Worm (Caenorhabditis elegans) whole organism, early embryonic: Measurements from ENCODE around the gene bath-44.

Source experiments
- B0310.2 ChIP-seq: sonication (generic microtip); optimal IDR thresholded peaks from 2 replicates; lab custom pipeline; 2016; ENCODE audit warnings: mild to moderate bottlenecking, missing genetic modification characterization, missing compliant biosample characterization
- ama-1 ChIP-seq: fragments of 150-350 bp; optimal IDR thresholded peaks from 2 replicates; lab custom pipeline; 2014
- ceh-13 ChIP-seq: fragments of 200-800 bp; sonication (Bioruptor generic); optimal IDR thresholded peaks from 2 replicates; lab custom pipeline; 2018; ENCODE audit warnings: mild to moderate bottlenecking, missing genetic modification characterization, missing compliant biosample characterization
- ceh-36 ChIP-seq: sonication (generic microtip); optimal IDR thresholded peaks from 2 replicates; lab custom pipeline; 2016; ENCODE audit warnings: missing genetic modification characterization, inconsistent platforms, missing compliant biosample characterization
- ets-7 ChIP-seq: sonication (generic microtip); optimal IDR thresholded peaks from 2 replicates; lab custom pipeline; 2016; ENCODE audit warnings: missing genotype, missing genetic modification characterization, missing compliant biosample characterization
- flt-1 ChIP-seq: fragments of 200-800 bp; sonication (Bioruptor generic); IDR thresholded peaks from 2 replicates; pipeline ENCODE4 v1.3.6; 2022; ENCODE audit warnings: missing genetic modification characterization, missing compliant biosample characterization
- hmbx-1 ChIP-seq: sonication (generic microtip); optimal IDR thresholded peaks from 2 replicates; lab custom pipeline; 2016; ENCODE audit warnings: mild to moderate bottlenecking, missing genetic modification characterization, missing compliant biosample characterization
- hnd-1 ChIP-seq: sonication (generic microtip); optimal IDR thresholded peaks from 2 replicates; lab custom pipeline; 2016; ENCODE audit warnings: missing genetic modification characterization, missing compliant biosample characterization
- pes-1 ChIP-seq: fragments of 200-800 bp; sonication (Bioruptor generic); IDR thresholded peaks from 2 replicates; pipeline ENCODE4 v1.3.6; 2022; ENCODE audit warnings: missing genetic modification reagents, missing genetic modification characterization, missing compliant biosample characterization
- scrt-1 ChIP-seq: fragments of 200-800 bp; sonication (Bioruptor generic); IDR thresholded peaks from 2 replicates; pipeline ENCODE4 v1.3.6; 2022; ENCODE audit warnings: missing genetic modification characterization, missing compliant biosample characterization
- tbx-11 ChIP-seq: fragments of 200-800 bp; sonication (Bioruptor generic); IDR thresholded peaks from 2 replicates; pipeline ENCODE4 v1.3.6; 2022; ENCODE audit warnings: missing genetic modification characterization, missing compliant biosample characterization
- tbx-37 ChIP-seq: fragments of 200-800 bp; sonication (Bioruptor generic); conservative IDR thresholded peaks from 2 replicates; pipeline ENCODE4 v1.3.6; 2022; ENCODE audit warnings: missing genetic modification reagents, missing genetic modification characterization, missing compliant biosample characterization
- tra-4 ChIP-seq: sonication (generic microtip); optimal IDR thresholded peaks from 2 replicates; lab custom pipeline; 2017; ENCODE audit warnings: missing genetic modification characterization, missing compliant biosample characterization

DNA sequence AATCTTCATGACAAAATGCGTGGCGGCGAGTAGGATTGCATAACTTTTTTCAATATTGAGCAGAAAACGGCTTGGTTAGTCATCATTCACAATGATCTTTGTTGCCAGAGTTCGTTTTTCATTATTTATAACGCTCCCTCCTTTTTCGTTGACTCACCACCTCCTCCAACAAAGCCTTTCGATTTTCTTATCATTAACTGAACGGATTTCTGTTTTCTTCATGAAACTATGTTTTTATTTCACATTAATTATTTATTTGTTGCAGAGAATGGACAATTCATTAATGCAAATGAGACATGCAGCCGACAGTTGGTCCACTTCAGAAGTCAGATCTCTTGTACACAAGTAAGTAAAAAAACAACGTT lies at the start of gene bath-44:
- TF ChIP-seq tra-4 = no peak
- no peak for TF ChIP-seq ama-1 (lab: Kevin White, UChicago)
- TF ChIP-seq scrt-1 (GFP tag; lab: Robert Waterston, UW) = no peak
- TF ChIP-seq ceh-36 (tag; lab: Kevin White, UChicago) = no peak
- no peak for TF ChIP-seq B0310.2 (tag; lab: Kevin White, UChicago)
- TF ChIP-seq pes-1 (GFP tag; lab: Robert Waterston, UW) = no peak
- no peak for TF ChIP-seq ets-7
- TF ChIP-seq tbx-11 (GFP tag; lab: Robert Waterston, UW) = no peak
- no peak for TF ChIP-seq flt-1 (GFP tag; lab: Robert Waterston, UW)
- no peak for TF ChIP-seq hnd-1 (tag; lab: Kevin White, UChicago)
- no peak for TF ChIP-seq hmbx-1 (tag; lab: Kevin White, UChicago)
- TF ChIP-seq ceh-13 (GFP tag; lab: Kevin White, UChicago) = no peak
- no peak for TF ChIP-seq tbx-37 (GFP tag; lab: Robert Waterston, UW)
